Fruit fly (Drosophila melanogaster) S2 (cell line): ENCODE measurements around the gene Galphaf.

Source experiments
- CG8478 ChIP-seq: fragments of >200 bp; optimal IDR thresholded peaks from 2 replicates; lab custom pipeline; 2018
- CTCF ChIP-seq, 2 experiments: fragments of >200 bp; optimal IDR thresholded peaks; 2 replicates each; lab custom pipeline; 2018

Gene Galphaf

DNA sequence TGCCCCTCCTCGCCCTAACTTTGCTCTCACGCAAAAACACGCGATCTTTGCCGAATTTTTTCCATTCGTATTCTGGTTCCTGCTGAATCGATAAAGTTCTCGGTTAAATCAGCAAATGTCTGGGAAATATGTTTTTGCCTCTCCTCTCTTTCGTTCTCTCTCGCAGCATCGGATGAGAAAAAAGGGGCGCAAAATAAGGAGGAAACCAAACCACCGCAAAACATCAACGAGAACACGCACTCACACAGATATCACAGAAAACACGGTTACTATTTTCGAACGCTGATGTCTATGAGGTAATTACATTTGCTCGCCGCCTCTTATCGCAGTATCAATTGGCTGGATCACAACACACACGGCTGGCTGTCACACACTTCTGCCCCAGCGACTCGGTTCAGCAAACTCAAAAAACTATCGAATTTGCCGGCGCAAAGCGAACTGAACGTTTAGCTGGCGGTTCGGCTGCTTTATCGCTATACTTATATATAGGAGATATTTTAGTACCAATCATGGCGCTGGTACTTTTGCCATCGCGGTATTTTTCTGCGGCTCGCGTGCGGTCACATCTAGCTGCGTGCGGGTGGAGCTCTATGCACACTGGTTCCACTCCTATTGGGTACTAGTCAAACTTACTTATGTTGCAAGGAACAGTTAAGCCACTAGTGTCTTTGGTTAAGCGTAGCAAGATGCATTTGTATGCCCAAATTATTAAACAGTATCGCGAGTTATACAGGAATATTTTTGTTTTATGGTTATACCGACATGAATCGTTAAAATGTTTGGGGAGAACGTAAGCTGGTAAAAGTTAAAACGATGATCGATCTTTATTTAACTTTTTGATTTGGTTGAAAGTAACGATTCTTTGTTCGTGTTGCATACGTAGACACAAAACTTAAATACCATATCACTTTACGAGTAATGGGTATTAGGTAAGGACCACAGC lies 6.3 kb downstream of the Galphaf start, which contains the start of gene Baldspot:
Gene Baldspot, minus strand, starts transcription at position 449 of the 943 bp plus-strand sequence.
- peak in 1 of 2 experiments; percentile 50 for TF ChIP-seq CTCF (optimal IDR thresholded peaks at IDR 0.05; lab: Kevin White, UChicago)
- no peak for TF ChIP-seq CG8478 (lab: Kevin White, UChicago)

DNA sequence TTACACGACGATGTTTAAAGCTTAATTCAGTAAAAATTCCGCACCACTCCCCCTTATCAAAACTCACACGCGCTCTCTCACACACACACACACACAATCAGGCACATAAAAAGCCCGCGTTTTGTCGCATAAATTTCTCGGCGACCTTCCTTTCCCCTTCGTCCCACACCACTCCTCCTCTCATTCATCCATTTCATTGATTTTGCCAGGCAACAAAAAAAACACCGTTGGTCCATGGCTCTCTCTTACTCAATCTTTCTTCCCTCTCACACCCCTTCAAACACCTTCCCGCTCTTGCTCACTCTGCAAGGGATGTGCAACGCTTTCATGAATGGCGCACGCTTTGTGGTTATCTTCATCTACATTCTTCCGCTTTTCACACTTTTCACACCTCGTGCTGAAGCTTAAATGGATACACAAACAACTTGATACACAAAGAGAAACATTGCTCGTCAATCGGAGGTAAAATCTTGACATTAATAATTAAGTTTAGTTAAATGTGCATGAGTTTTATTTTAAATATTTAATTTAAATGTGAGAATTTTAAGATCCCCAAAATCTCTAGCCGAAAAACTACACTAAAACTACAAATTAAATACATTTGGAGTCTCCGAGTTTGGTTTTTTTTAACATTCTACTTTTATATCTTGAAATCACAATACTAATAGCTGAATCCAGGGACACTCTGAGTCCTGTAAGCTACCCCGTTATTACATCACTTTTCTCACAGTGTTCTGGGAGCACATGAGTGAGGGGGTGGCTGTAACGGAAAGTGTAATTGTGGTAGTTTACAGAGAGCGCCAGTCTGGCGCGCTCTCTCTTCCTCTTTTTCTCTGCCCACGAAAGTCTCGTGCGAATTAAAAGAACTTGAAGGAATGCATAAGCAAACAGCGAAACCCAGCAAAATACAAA lies 7.5 kb downstream of the Galphaf start:
- TF ChIP-seq CTCF (optimal IDR thresholded peaks at IDR 0.05; lab: Kevin White, UChicago) (no peak), CG8478 (lab: Kevin White, UChicago) (no peak)

DNA sequence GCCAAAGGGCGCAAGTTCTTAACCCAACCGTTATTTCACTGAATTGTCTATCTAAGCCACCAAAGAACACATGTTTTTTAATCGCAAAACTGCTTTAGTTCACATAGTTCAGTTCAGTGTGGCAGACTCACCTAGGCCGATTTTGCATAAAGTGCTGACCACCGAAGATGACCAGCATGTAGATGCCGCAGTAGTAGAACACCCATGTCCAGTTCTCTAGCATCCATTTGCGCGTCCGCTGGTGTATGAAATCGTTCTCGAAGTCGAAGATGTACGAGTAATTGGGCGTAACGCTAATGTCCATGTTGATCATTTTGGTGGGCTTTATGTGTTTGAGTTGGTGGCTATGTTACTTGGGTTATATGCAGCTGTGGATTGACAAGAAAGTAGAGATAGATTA lies 8.6 kb downstream of the Galphaf start:
- TF ChIP-seq CG8478 (lab: Kevin White, UChicago), result no peak
- no peak for TF ChIP-seq CTCF (optimal IDR thresholded peaks at IDR 0.05; lab: Kevin White, UChicago)

DNA sequence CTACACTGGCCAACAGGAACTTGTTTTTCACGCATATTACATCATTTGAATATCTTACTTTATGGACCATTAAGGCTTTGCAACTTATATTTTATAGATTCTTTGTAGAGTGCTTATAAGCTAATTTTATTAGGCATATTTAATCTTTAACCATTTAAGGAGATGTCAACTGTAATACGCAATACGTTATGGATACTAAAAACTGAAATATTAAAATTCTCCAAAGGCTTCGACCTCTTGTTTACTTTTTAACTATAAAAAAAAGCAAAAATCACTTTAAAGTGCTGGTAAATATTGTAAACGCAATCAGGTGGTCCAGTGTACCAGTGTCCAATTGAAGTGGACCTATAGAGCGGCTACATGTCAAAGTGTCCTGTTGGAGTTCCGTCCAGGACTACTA lies 10.7 kb downstream of the Galphaf start:
- TF ChIP-seq CG8478 (lab: Kevin White, UChicago) (no peak), CTCF (optimal IDR thresholded peaks at IDR 0.05; lab: Kevin White, UChicago) (no peak)

DNA sequence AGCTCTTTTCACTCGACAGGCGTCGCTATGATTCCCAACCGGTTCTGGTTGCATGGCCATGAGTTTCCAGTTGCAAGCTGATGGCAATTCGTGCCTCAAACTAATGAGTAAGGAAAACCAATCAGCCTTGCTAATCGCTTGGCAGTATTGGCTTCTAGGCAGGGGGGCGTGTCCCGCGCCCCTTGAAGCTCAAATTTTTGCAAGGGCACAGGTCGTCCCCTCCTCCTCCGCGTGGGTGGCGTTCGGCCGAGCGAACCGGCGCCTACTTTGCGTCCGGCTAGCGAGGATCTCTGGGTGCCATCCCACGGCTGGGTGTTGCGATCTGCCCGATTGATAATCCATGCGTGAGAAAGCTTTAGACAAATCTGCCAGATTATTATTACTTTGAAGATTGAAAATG lies 14.1 kb downstream of the Galphaf start:
- no peak for TF ChIP-seq CTCF (optimal IDR thresholded peaks at IDR 0.05; lab: Kevin White, UChicago)
- TF ChIP-seq CG8478 (lab: Kevin White, UChicago), result no peak

DNA sequence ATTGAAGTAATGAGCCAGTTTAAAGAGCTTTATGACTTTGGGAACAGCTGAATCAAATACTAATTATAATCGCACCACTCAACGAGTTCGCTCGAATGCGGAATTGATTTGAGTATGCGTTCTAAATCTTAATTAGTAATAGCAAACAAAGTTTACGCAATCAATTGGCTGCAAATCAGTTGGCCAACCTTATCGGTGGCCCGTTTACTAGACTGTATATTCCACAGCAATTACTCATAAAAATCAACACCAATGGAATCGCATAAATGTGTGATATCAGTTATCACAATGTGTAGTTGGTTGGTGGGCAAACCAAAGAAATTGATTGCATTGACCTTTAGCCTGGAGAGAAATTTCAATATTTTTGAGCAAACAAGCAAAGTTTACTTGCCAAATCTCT lies 15.2 kb downstream of the Galphaf start:
- no peak for TF ChIP-seq CTCF (optimal IDR thresholded peaks at IDR 0.05; lab: Kevin White, UChicago)
- no peak for TF ChIP-seq CG8478 (lab: Kevin White, UChicago)

DNA sequence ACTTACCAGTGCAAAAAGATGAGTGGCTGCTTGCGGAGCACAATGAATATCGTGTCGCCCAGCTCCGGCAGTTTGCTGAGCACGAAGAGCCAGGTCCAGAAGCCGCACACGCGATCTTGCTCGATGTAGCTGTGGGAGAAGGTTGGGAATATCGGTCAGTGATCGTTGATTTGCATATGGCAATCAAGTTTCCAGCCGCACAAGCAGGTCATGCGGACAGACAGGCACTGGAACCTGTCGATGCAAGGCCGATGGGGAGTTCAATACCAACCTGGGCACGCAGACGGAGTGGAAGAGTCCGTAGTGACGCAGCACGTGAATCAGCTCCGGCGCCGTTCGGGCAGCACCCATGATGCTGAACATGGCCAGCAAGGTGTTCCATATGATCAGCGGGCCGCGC lies 16.6 kb downstream of the Galphaf start:
- no peak for TF ChIP-seq CTCF (optimal IDR thresholded peaks at IDR 0.05; lab: Kevin White, UChicago)
- no peak for TF ChIP-seq CG8478 (lab: Kevin White, UChicago)

DNA sequence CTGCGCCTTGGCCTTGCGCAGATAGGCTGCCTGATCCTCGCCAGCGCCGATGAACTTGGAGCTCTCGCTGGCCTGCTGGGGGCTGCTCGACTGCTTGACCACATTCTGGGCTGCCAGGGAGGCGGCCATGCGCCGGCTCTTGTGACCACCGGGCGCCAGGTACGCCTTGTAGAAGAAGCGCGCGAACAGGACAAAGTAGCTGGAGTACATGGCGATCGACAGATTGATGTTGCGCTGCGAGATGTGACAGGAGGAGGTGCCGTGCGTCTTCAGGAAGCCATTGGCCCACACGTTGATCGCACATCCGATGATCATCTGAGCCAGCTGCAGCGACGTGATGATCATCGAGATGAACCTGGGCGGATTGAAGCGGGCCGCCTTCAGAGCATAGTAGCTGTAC lies 17.7 kb downstream of the Galphaf start:
- no peak for TF ChIP-seq CG8478 (lab: Kevin White, UChicago)
- TF ChIP-seq CTCF (optimal IDR thresholded peaks at IDR 0.05; lab: Kevin White, UChicago), result no peak

DNA sequence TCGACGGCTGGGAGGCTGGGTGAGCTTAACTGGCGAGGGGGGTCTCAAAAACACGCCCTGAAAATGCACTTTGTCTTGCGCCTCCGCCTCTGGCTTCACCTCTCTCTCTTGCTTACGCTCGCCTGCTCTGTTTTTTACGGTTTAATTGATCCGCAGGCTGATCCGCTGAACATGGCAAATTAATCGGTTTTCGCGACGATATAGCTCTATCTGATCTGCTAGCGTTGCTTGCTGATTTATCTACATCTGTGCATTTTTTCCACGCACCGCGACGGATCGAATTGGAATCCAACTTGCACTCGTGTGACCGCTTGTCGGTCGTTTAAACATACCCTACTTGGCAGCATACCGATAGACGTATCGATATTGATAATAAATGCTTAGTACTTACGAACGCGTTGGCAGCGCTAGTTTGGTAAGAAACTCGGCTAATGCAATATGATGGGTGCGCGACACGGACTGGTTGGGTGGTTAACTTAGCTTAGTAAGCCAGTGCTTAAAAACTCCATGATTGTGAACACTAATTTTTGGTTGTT lies 20.1 kb downstream of the Galphaf start, which contains the start of gene Abl:
Gene Abl, minus strand, starts transcription at position 305 of the 536 bp plus-strand sequence.
- TF ChIP-seq CG8478 (lab: Kevin White, UChicago) (no peak), CTCF (optimal IDR thresholded peaks at IDR 0.05; lab: Kevin White, UChicago) (peak; percentile 76 to 78)

DNA sequence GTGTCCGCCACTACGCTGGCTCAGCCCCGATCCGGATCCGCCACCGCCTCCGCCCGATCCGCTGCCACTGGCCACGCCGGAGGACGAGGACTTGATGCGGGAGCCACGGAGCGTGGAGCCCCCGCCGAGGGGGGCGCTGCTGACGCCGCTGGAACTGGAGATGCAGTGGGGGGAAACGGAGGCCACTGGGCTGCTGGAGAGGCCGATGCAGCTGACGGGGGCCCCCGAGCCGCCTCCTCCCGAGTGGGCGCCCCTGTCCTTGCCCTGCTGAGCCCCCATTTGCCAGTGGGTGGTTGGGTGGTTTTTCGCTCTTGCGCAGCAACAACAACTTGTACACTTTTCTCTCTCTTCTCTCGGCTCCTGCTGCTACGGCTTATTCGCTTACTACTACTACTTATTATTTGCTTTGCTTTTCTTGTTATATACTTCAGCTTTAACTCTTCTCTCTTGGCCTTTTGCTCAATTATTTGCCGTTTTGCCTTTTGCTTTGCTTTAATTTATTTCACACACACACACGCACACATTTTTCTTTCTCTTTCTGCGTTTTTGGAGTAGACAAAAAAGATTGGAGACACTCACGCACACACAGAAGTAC lies 20.8 kb downstream of the Galphaf start:
- no peak for TF ChIP-seq CTCF (optimal IDR thresholded peaks at IDR 0.05; lab: Kevin White, UChicago)
- no peak for TF ChIP-seq CG8478 (lab: Kevin White, UChicago)

DNA sequence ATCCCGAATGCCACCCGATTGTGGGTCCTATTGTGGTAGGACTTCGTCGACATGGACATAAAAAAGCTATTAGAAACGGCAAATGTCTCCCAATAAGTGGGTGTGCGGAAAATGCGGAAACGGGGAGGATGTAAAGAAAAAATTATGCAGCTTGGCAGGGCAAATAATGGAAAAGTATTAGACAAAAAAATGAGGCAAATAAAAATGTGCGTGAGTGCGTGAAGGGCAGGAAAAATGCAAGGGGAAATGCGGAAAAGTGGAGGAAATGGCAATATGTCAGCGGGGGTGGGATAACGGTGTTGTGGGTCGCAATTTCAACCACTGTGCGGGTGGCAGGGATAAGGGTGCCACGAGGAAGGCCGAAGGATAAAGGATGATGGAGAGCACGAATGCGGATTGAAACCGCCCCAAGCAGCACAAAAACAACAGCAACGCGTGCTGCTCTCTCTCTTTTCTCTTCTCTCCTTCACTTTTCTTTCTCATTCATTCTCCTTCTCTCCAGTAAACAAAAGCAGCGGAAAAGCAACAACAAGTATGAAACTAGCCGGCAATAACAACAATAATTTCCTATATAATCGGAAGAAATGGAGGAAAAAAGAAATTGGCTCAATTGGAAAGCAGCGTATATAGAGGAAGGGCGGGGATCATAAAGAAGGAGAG lies 22.3 kb downstream of the Galphaf start:
- TF ChIP-seq CTCF (optimal IDR thresholded peaks at IDR 0.05; lab: Kevin White, UChicago), result no peak
- no peak for TF ChIP-seq CG8478 (lab: Kevin White, UChicago)

DNA sequence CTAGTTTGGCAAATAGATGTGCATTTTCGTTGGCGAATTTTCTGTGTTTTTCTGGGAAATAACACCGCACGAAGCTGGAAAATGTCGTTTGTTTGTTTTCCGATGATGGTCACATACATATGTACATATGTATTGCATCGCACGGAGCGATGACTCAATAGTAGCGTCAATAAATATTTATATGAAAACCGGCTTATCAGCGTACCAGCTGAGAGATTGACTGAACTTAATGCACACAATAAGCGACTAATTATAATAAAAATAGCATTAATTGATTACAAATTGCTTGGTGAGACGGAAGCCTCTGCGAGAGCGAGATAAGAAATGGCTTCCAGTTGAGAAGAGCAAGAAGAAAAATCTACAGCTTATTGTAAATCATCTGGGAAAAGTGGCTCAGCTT lies 23.2 kb downstream of the Galphaf start:
- TF ChIP-seq CTCF (optimal IDR thresholded peaks at IDR 0.05; lab: Kevin White, UChicago) (no peak), CG8478 (lab: Kevin White, UChicago) (no peak)

DNA sequence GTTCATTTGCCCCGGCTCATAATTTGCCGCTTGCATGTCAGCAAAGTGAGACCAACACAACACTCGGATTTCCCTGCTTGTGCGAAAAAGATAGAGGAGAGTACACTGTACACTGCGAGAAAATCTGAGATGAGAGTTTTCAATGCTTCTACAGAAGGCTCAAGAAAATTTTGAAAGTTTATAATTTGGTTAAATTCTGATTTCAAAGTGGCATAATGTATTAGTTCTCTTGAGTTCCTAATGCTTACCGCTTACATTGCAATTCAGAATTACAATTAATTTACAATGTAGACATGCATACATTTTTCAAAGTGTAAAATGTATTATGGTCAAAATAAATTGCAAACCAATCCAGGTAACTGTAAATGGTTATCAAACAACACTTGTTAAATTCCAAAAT lies 24.8 kb downstream of the Galphaf start:
- TF ChIP-seq CTCF (optimal IDR thresholded peaks at IDR 0.05; lab: Kevin White, UChicago) (no peak), CG8478 (lab: Kevin White, UChicago) (no peak)
